Fruit fly (Drosophila melanogaster) whole organism, pupa: Measurements from ENCODE around the gene Top3alpha.

Experiments used
- CG12605 ChIP-seq: fragments of 200-800 bp; sonication (Bioruptor generic); IDR thresholded peaks from 2 replicates; pipeline ENCODE4 v1.3.6; 2022; ENCODE audit warnings: missing biosample characterization, missing genetic modification characterization
- CG32121 ChIP-seq: fragments of 200-800 bp; sonication (Bioruptor generic); IDR thresholded peaks from 2 replicates; pipeline ENCODE4 v1.3.6; 2022; ENCODE audit warnings: missing biosample characterization, missing genetic modification characterization
- CG34367 ChIP-seq: fragments of 200-800 bp; sonication (Bioruptor generic); optimal IDR thresholded peaks from 2 replicates; lab custom pipeline; 2018; ENCODE audit warnings: missing biosample characterization, mild to moderate bottlenecking, missing genetic modification characterization
- CG4496 ChIP-seq: fragments of 200-800 bp; sonication (Bioruptor generic); IDR thresholded peaks from 3 replicates; pipeline ENCODE4 v1.3.6; 2022; ENCODE audit warnings: missing biosample characterization, missing genetic modification characterization
- CG8301 ChIP-seq: fragments of 200-800 bp; sonication (Bioruptor generic); optimal IDR thresholded peaks from 2 replicates; lab custom pipeline; 2018; ENCODE audit warnings: missing biosample characterization, mild to moderate bottlenecking, missing genetic modification characterization
- CG9948 ChIP-seq: fragments of 200-800 bp; sonication (Bioruptor generic); optimal IDR thresholded peaks from 2 replicates; lab custom pipeline; 2018; ENCODE audit warnings: missing biosample characterization, mild to moderate bottlenecking, missing genetic modification characterization, moderate library complexity
- EcR ChIP-seq: fragments of 200-800 bp; sonication (Bioruptor generic); optimal IDR thresholded peaks from 3 replicates; lab custom pipeline; 2019; ENCODE audit warnings: missing biosample characterization, missing genetic modification characterization, mild to moderate bottlenecking, moderate library complexity, missing genetic modification reagents
- Pif1A ChIP-seq: fragments of 200-800 bp; sonication (Bioruptor generic); optimal IDR thresholded peaks from 3 replicates; lab custom pipeline; 2016; ENCODE audit warnings: missing biosample characterization, missing genetic modification characterization
- fd96Ca ChIP-seq: fragments of 200-800 bp; sonication (Bioruptor generic); IDR thresholded peaks from 3 replicates; pipeline ENCODE4 v1.3.6; 2022; ENCODE audit warnings: missing biosample characterization, missing genetic modification characterization
- gl ChIP-seq: fragments of 200-800 bp; sonication (Bioruptor generic); optimal IDR thresholded peaks from 2 replicates; lab custom pipeline; 2018; ENCODE audit warnings: missing biosample characterization, mild to moderate bottlenecking, missing genetic modification characterization
- rn ChIP-seq: fragments of 200-800 bp; sonication (Bioruptor generic); IDR thresholded peaks from 2 replicates; pipeline ENCODE4 v1.3.6; 2022; ENCODE audit warnings: missing biosample characterization, missing genetic modification characterization

- no peak for TF ChIP-seq CG8301
- TF ChIP-seq CG32121 = no peak
- TF ChIP-seq rn (GFP tag; lab: Robert Waterston, UW) = no peak
- no peak for TF ChIP-seq CG12605 (GFP tag; lab: Robert Waterston, UW)
- no peak for TF ChIP-seq EcR (GFP tag; lab: Kevin White, UChicago)
- TF ChIP-seq gl (tag; lab: Kevin White, UChicago) = no peak
- no peak for TF ChIP-seq CG34367 (tag; lab: Kevin White, UChicago)
- TF ChIP-seq fd96Ca (GFP tag; lab: Robert Waterston, UW) = no peak
- TF ChIP-seq CG4496 (GFP tag; lab: Robert Waterston, UW) = no peak
- TF ChIP-seq Pif1A (GFP tag; lab: Kevin White, UChicago) = no peak
- no peak for TF ChIP-seq CG9948 (tag; lab: Kevin White, UChicago)
Observed at dm6 chr2L:19459404-19459803, 38.6 kb upstream of the Top3alpha start.
